Worm (Caenorhabditis elegans) whole organism, L4/young adult: Measurements from ENCODE around the gene tpi-1.

Experiments used
- dao-5 ChIP-seq: sonication (generic microtip); optimal IDR thresholded peaks from 2 replicates; lab custom pipeline; 2016; ENCODE audit warnings: missing genotype, missing genetic modification characterization, moderate library complexity, missing compliant biosample characterization
- him-1 ChIP-seq: sonication (generic microtip); optimal IDR thresholded peaks from 2 replicates; lab custom pipeline; 2016; ENCODE audit warnings: missing genotype, missing genetic modification reagents, missing genetic modification characterization, missing compliant biosample characterization

DNA sequence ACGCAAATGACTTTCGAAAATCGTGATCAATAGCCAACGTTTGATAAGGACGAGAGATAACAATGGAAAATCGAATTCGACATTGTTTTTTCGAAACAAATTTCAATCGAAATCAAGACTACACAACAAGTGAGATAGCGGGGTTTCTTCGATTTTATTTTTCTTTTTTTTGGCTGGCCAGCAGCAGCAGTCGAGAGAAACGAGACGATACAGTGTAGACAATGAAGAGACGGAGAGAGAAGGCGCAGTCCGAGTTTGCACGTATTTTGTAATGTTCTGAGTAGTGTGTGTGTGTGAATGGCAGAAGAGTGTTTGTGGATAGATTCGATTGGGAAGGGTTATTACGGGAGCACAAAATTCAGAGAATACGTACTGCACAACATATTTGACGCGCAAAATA is 1.2 kb upstream of the tpi-1 start:
- TF ChIP-seq him-1 (tag; lab: Kevin White, UChicago) (no peak), dao-5 (tag; lab: Kevin White, UChicago) (no peak)
